Fruit fly (Drosophila melanogaster): ENCODE measurements around the gene Manf.

The Manf gene

DNA sequence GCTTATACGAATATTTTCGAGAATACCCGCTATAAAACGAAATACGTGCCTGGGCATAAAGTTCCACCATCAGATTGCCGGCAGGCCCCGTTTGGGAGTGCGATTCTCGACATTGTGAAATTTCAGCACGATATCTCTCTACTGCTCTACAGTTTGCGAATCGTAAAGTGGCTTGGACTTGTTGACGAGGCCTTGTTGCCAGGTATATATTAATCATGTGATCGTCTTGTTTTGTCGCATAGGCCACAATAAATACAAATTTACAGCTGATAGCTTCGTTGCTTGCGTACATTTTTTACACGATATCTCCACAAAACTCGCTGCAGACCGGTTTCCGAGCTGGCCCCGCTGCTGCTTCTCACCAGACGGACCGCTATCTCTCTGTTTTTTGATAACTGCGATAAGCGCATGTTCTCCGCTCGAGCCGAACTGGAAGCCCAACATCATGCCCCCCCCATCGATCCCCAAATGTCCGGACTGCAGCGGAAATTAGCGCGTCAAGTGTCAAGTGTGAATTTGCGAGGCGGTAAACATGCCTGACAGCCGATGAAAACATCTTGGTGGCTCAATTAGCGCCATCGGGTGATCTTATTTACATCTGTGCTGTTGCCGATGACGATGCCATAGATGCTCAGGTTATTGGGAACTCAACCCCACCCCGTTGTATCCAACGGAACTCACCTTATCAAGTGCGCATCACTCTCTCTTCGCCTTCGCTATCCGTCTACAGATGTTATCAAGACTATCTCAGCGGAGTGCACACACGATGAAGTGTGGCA lies 39.7 kb upstream of the Manf start (continued):
- TF ChIP-seq Trl (optimal IDR thresholded peaks at IDR 0.05) = no peak
- peak; percentile 11 for TF ChIP-seq Trl (GFP tag; optimal IDR thresholded peaks at IDR 0.05)
- peak; percentile 100 for TF ChIP-seq CG1529 (GFP tag; optimal IDR thresholded peaks at IDR 0.05)
- TF ChIP-seq Ada2b (GFP tag; IDR thresholded peaks at IDR 0.05) = peak; percentile 50
- no peak for TF ChIP-seq CG8281 (tag; optimal IDR thresholded peaks at IDR 0.05)
- TF ChIP-seq CG9437 (GFP tag; optimal IDR thresholded peaks at IDR 0.05) = peak; percentile 13
- no peak for TF ChIP-seq slou (GFP tag; optimal IDR thresholded peaks at IDR 0.05)
- no peak for TF ChIP-seq CG12071 (GFP tag; optimal IDR thresholded peaks at IDR 0.05)
- TF ChIP-seq CG8388 (GFP tag; optimal IDR thresholded peaks at IDR 0.05) = peak; percentile 13
- peak; percentile 2 to 34 for TF ChIP-seq Pdp1 (GFP tag; optimal IDR thresholded peaks at IDR 0.05)
- TF ChIP-seq lola (GFP tag; optimal IDR thresholded peaks at IDR 0.05) = peak in 1 of 3 experiments; percentile 3
- no peak for TF ChIP-seq luna (GFP tag; optimal IDR thresholded peaks at IDR 0.05)
- TF ChIP-seq CG6854 (GFP tag; optimal IDR thresholded peaks at IDR 0.05) = no peak
- TF ChIP-seq CG7839 (tag; optimal IDR thresholded peaks at IDR 0.05) = peak; percentile 35
- TF ChIP-seq eyg (GFP tag; optimal IDR thresholded peaks at IDR 0.05) = peak; percentile 26
- TF ChIP-seq CG13287 (GFP tag; IDR thresholded peaks at IDR 0.05; ENCODE audit: partially characterized antibody) = peak; percentile 10; the same call in 1 of the 2 replicates
- TF ChIP-seq CG15269 (tag; optimal IDR thresholded peaks at IDR 0.05) = peak; percentile 48
- peak; percentile 37 for TF ChIP-seq maf-S (GFP tag; optimal IDR thresholded peaks at IDR 0.05)
- TF ChIP-seq phol (tag; optimal IDR thresholded peaks at IDR 0.05) = peak; percentile 15
- TF ChIP-seq kni (GFP tag; optimal IDR thresholded peaks at IDR 0.05) = peak; percentile 46
- peak; percentile 10 for TF ChIP-seq CG13296 (GFP tag; optimal IDR thresholded peaks at IDR 0.05)
- TF ChIP-seq sens (GFP tag) = peak; percentile 53
- peak; percentile 47; the same call in 1 of the 2 replicates for TF ChIP-seq E2f1 (GFP tag; IDR thresholded peaks at IDR 0.05)
- no peak for TF ChIP-seq CG30431 (GFP tag; optimal IDR thresholded peaks at IDR 0.05)
- peak; percentile 9 for TF ChIP-seq CG7786 (GFP tag; optimal IDR thresholded peaks at IDR 0.05)
- no peak for TF ChIP-seq org-1 (GFP tag; optimal IDR thresholded peaks at IDR 0.05)
- peak; percentile 27 for TF ChIP-seq CG15514 (GFP tag; optimal IDR thresholded peaks at IDR 0.05)
- TF ChIP-seq pros (GFP tag; optimal IDR thresholded peaks at IDR 0.05) = peak; percentile 20
- TF ChIP-seq CG13775 (GFP tag; optimal IDR thresholded peaks at IDR 0.05) = peak; percentile 2
- no peak for TF ChIP-seq Camta (GFP tag; optimal IDR thresholded peaks at IDR 0.05)
- no peak for TF ChIP-seq danr (GFP tag; IDR thresholded peaks at IDR 0.05)
- TF ChIP-seq Awh (GFP tag; IDR thresholded peaks at IDR 0.05) = 0 out of 2 replicates have a peak, but pooled peaks have one; percentile 43
- peak; percentile 6 for TF ChIP-seq CG8290 (GFP tag; optimal IDR thresholded peaks at IDR 0.05)
- no peak for TF ChIP-seq CG8290 (tag; optimal IDR thresholded peaks at IDR 0.05)
- TF ChIP-seq Med (GFP tag) = peak; percentile 87
- TF ChIP-seq CG1792 (GFP tag; optimal IDR thresholded peaks at IDR 0.05) = peak; percentile 13
- TF ChIP-seq CG43689 (GFP tag; IDR thresholded peaks at IDR 0.05) = no peak
- 0 out of 2 replicates have a peak, but pooled peaks have one; percentile 40 for TF ChIP-seq wdn (GFP tag; IDR thresholded peaks at IDR 0.05)
- no peak for TF ChIP-seq pan (optimal IDR thresholded peaks at IDR 0.05)
- TF ChIP-seq pan (GFP tag; optimal IDR thresholded peaks at IDR 0.05 in 1 of 2, IDR thresholded peaks at IDR 0.05 in 1 of 2) = peak in 1 of 2 experiments; percentile 38
- no peak for TF ChIP-seq CG18764 (GFP tag; optimal IDR thresholded peaks at IDR 0.05)
- 0 out of 3 replicates have a peak, but pooled peaks have one; percentile 31 for TF ChIP-seq CG7963 (GFP tag; IDR thresholded peaks at IDR 0.05; ENCODE audit: partially characterized antibody)
- TF ChIP-seq Blimp-1 (GFP tag; optimal IDR thresholded peaks at IDR 0.05) = peak; percentile 21
- TF ChIP-seq dan (GFP tag; IDR thresholded peaks at IDR 0.05) = no peak
- peak; percentile 47 for TF ChIP-seq Meics (GFP tag; optimal IDR thresholded peaks at IDR 0.05)
- TF ChIP-seq zen2 (GFP tag; IDR thresholded peaks at IDR 0.05; ENCODE audit: partially characterized antibody) = 0 out of 3 replicates have a peak, but pooled peaks have one; percentile 9
- no peak for TF ChIP-seq CG17829 (tag; optimal IDR thresholded peaks at IDR 0.05)
- TF ChIP-seq CG12769 (tag; optimal IDR thresholded peaks at IDR 0.05) = peak; percentile 31
- no peak for TF ChIP-seq gcm2 (GFP tag; optimal IDR thresholded peaks at IDR 0.05)
